Worm (Caenorhabditis elegans) whole organism, L3 larva: ENCODE data around the gene F17C11.11.

ENCODE experiments used
- aly-2 ChIP-seq: fragments of 150-350 bp; optimal IDR thresholded peaks from 2 replicates; lab custom pipeline; 2014; ENCODE audit warnings: missing biosample characterization, missing genetic modification characterization
- ama-1 ChIP-seq: fragments of 150-350 bp; optimal IDR thresholded peaks from 2 replicates; lab custom pipeline; 2018
- nhr-12 ChIP-seq: fragments of 150-350 bp; optimal IDR thresholded peaks from 2 replicates; lab custom pipeline; 2014; ENCODE audit warnings: missing biosample characterization, missing genetic modification characterization
- nhr-76 ChIP-seq: fragments of 150-350 bp; sonication (generic microtip); optimal IDR thresholded peaks from 5 replicates; lab custom pipeline; 2014; ENCODE audit warnings: missing biosample characterization, missing genetic modification characterization
- unc-62 ChIP-seq: fragments of 150-350 bp; sonication (generic microtip); optimal IDR thresholded peaks from 4 replicates; lab custom pipeline; 2014; ENCODE audit warnings: missing biosample characterization, missing genetic modification reagents, missing genetic modification characterization
- zag-1 ChIP-seq: fragments of 150-350 bp; optimal IDR thresholded peaks from 2 replicates; lab custom pipeline; 2014; ENCODE audit warnings: missing biosample characterization, missing genetic modification characterization

DNA sequence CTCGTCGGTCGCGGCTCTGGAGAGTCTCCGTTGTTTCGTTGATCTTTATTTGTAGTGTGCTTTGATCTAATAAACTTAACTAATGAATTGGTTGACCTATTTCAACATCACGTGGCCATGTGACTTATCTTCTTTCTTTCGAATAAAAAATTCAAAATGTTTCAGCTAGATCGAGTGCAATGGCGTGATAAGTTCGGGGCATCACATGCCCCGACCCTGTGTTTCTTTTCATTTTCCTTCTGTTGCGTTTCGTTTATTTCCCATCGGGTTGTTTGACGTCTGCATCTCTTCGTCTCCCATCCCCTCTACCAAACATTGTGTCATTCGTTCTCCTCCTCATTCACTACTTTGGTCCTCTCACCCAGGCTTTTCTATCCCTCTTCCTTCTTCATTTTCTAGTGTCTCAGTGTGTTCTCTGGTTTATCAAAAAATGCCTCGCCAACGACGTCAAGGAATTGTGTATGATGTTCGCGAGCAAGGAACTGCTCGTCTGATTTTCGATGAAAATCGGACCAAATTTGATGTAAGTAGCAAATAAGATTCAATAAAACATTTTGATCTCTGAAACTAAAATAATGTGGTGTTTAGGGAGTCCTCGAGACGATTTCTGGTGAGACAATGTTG, 13.2 kb upstream of the F17C11.11 start, which contains the start of gene F17C11.4:
- TF ChIP-seq zag-1 (no peak), aly-2 (tag; lab: Kevin White, UChicago) (no peak), ama-1 (lab: Kevin White, UChicago) (peak; percentile 46), nhr-12 (tag; lab: Kevin White, UChicago) (no peak), unc-62 (GFP tag; lab: Kevin White, UChicago) (peak; percentile 53), nhr-76 (tag; lab: Kevin White, UChicago) (no peak)
